Worm (Caenorhabditis elegans): ENCODE results near the gene C27D8.2.

DNA sequence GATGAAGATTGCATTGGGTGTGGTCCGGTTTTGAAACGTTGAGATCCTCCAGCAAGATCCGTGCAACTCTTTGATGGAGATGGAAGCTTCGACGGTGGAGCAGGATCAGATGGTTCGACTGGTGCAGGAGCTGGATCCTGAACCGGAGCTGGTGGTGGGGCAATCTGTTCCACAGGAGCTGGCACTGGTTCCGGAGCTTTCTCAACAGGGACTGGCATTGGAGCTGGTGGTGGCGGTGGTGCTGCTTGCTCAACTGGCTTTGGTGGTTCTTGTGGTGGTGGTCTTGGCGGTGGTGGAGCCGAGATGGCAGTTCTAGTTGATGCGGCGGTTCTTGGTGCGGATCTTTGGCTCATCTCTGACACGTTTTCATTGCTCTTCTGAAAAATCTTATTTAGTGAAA, 32.7 kb downstream of the C27D8.2 start:
- TF ChIP-seq nhr-11 (tag; optimal IDR thresholded peaks at IDR 0.05) (no peak), lin-13 (GFP tag; optimal IDR thresholded peaks at IDR 0.05) (no peak), sma-9 (GFP tag; optimal IDR thresholded peaks at IDR 0.05) (no peak), sma-9 (tag; optimal IDR thresholded peaks at IDR 0.05) (no peak), ztf-1 (GFP tag; conservative IDR thresholded peaks at IDR 0.05) (no peak), egl-27 (tag; optimal IDR thresholded peaks at IDR 0.05) (no peak), nhr-12 (tag; optimal IDR thresholded peaks at IDR 0.05) (no peak), nhr-25 (tag; optimal IDR thresholded peaks at IDR 0.05) (no peak), aly-2 (tag; optimal IDR thresholded peaks at IDR 0.05) (no peak), snpc-4 (tag; optimal IDR thresholded peaks at IDR 0.05) (no peak), skn-1 (tag; optimal IDR thresholded peaks at IDR 0.05) (no peak), nhr-237 (tag; optimal IDR thresholded peaks at IDR 0.05) (no peak)

All from whole organism, L2 larva.